Fruit fly (Drosophila melanogaster): ENCODE data around the gene exex.

Gene exex

dm6 chr3L:7911765-7912556 lies 36.0 kb upstream of the exex start, which contains the start of the genes pbl and CG8281 (continued):
- TF ChIP-seq CG2120 (GFP tag; optimal IDR thresholded peaks at IDR 0.05): peak; percentile 67
- TF ChIP-seq CG7963 (GFP tag; IDR thresholded peaks at IDR 0.05; ENCODE audit: partially characterized antibody): peak; percentile 67; the same call in 2 of the 3 replicates
- TF ChIP-seq sim (GFP tag; IDR thresholded peaks at IDR 0.05): no peak
- TF ChIP-seq fu2 (GFP tag; optimal IDR thresholded peaks at IDR 0.05): peak; percentile 15
- peak; percentile 68 for TF ChIP-seq zfh1 (GFP tag; IDR thresholded peaks at IDR 0.05)
- TF ChIP-seq prd (optimal IDR thresholded peaks at IDR 0.05): no peak
- peak; percentile 51; the same call in 1 of the 3 replicates for TF ChIP-seq prd (GFP tag; IDR thresholded peaks at IDR 0.05)
- TF ChIP-seq dmrt99B (tag; optimal IDR thresholded peaks at IDR 0.05): no peak
- TF ChIP-seq ssp (GFP tag; IDR thresholded peaks at IDR 0.05): peak; percentile 47
- TF ChIP-seq CG15601 (tag; optimal IDR thresholded peaks at IDR 0.05): peak; percentile 41
- peak; percentile 88 for TF ChIP-seq BEAF-32 (GFP tag; optimal IDR thresholded peaks at IDR 0.05)
- no peak for TF ChIP-seq Mad (GFP tag; optimal IDR thresholded peaks at IDR 0.05)
- TF ChIP-seq eve (GFP tag; optimal IDR thresholded peaks at IDR 0.05): no peak
- peak; percentile 15 for TF ChIP-seq maf-S (GFP tag; optimal IDR thresholded peaks at IDR 0.05)
- peak; percentile 94 for TF ChIP-seq Myb (GFP tag; optimal IDR thresholded peaks at IDR 0.05)
- TF ChIP-seq unpg (GFP tag; optimal IDR thresholded peaks at IDR 0.05): peak; percentile 43
- TF ChIP-seq wek (GFP tag; optimal IDR thresholded peaks at IDR 0.05): peak; percentile 97
- peak; percentile 59 for TF ChIP-seq CG15269 (tag; optimal IDR thresholded peaks at IDR 0.05)
- TF ChIP-seq ato (GFP tag; IDR thresholded peaks at IDR 0.05; ENCODE audit: partially characterized antibody): peak; percentile 66; the same call in 1 of the 2 replicates
- peak; percentile 35 for TF ChIP-seq chn (GFP tag; optimal IDR thresholded peaks at IDR 0.05)
- TF ChIP-seq CG18476 (GFP tag; optimal IDR thresholded peaks at IDR 0.05): no peak
- TF ChIP-seq CG13624 (GFP tag; optimal IDR thresholded peaks at IDR 0.05): peak; percentile 38
- TF ChIP-seq ham (GFP tag; IDR thresholded peaks at IDR 0.05): no peak
- peak; percentile 56 for TF ChIP-seq CG9609 (GFP tag; optimal IDR thresholded peaks at IDR 0.05)
- TF ChIP-seq Spps (tag; optimal IDR thresholded peaks at IDR 0.05): no peak
- peak; percentile 38; the same call in 2 of the 3 replicates for TF ChIP-seq vnd (GFP tag; IDR thresholded peaks at IDR 0.05; ENCODE audit: partially characterized antibody)
- TF ChIP-seq CG10979 (tag; optimal IDR thresholded peaks at IDR 0.05): no peak
- peak; percentile 25 for TF ChIP-seq CG12299 (tag; optimal IDR thresholded peaks at IDR 0.05)
- peak; percentile 46 for TF ChIP-seq Ptx1 (GFP tag; IDR thresholded peaks at IDR 0.05)
- peak; percentile 17; the same call in 1 of the 2 replicates for TF ChIP-seq CG4730 (GFP tag; IDR thresholded peaks at IDR 0.05)
- TF ChIP-seq Fer2 (tag; optimal IDR thresholded peaks at IDR 0.05): no peak
- TF ChIP-seq CG10274 (GFP tag; optimal IDR thresholded peaks at IDR 0.05): no peak
- TF ChIP-seq CG8290 (GFP tag; optimal IDR thresholded peaks at IDR 0.05): no peak
- TF ChIP-seq CG8290 (tag; optimal IDR thresholded peaks at IDR 0.05): peak in 1 of 2 experiments; percentile 29
- TF ChIP-seq crc (GFP tag; optimal IDR thresholded peaks at IDR 0.05): no peak
- peak; percentile 38 for TF ChIP-seq Blimp-1 (GFP tag; optimal IDR thresholded peaks at IDR 0.05)
- TF ChIP-seq Nf-YC (tag; optimal IDR thresholded peaks at IDR 0.05): peak; percentile 50
- peak; percentile 30 for TF ChIP-seq CG3163 (GFP tag; optimal IDR thresholded peaks at IDR 0.05)
- TF ChIP-seq bcd (GFP tag; optimal IDR thresholded peaks at IDR 0.05): peak; percentile 47
- peak; percentile 40 for TF ChIP-seq mam (GFP tag; optimal IDR thresholded peaks at IDR 0.05)
- TF ChIP-seq abd-A (tag; optimal IDR thresholded peaks at IDR 0.05): no peak
- TF ChIP-seq CG4282 (GFP tag; optimal IDR thresholded peaks at IDR 0.05): no peak
- 0 out of 3 replicates have a peak, but pooled peaks have one; percentile 28 for TF ChIP-seq CG11456 (GFP tag; IDR thresholded peaks at IDR 0.05)
- TF ChIP-seq tap (tag; optimal IDR thresholded peaks at IDR 0.05): no peak
- TF ChIP-seq CG12942 (GFP tag; optimal IDR thresholded peaks at IDR 0.05): no peak
- TF ChIP-seq bbx (GFP tag; IDR thresholded peaks at IDR 0.05; ENCODE audit: partially characterized antibody): peak; percentile 78
- no peak for TF ChIP-seq pan (optimal IDR thresholded peaks at IDR 0.05)
- TF ChIP-seq pan (GFP tag; optimal IDR thresholded peaks at IDR 0.05 in 1 of 2, IDR thresholded peaks at IDR 0.05 in 1 of 2): peak in 1 of 2 experiments; percentile 54
- TF ChIP-seq org-1 (GFP tag; optimal IDR thresholded peaks at IDR 0.05): no peak
- no peak for TF ChIP-seq gce (GFP tag; IDR thresholded peaks at IDR 0.05)

All from whole organism, embryonic.